Fruit fly (Drosophila melanogaster): ENCODE measurements around the gene mor.

mor gene

DNA sequence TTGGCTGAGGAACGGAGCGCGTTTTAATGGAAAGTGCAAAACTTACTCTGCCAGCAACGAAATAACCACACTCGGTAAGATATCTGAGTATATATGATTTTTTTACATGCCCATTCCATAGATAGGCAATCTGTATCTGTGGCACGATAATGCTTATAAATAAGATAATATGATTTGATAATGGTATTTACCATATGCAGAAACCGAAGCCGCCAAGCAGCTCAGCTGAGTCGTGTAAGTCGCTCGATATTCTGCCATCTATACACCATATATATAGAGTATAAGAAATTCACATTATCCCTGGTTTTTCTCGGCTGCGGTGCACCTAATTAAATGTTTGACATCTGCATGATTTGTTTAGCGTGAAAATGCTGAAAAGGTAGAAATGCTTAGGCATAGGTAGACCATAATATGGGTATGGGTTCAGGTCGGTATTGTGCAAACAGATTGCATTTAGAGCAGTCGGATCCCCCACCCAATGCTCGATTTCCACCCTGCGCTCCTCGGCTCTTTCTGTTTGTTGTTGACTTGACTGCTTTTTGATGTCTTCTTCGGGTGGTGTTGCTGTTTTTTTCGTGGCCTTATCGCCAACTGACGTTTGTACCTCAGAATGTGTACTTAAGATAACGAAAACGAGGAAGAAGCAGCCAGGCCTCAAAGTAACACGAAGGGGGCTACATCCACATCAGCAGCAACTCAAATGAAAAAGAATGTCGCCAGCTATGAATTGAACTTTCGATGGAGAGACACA, 34.3 kb upstream of the mor start (continued):
- no peak for TF ChIP-seq fd3F (GFP tag; optimal IDR thresholded peaks at IDR 0.05)
- TF ChIP-seq Sry-β (GFP tag; optimal IDR thresholded peaks at IDR 0.05): no peak
- no peak for TF ChIP-seq ems (GFP tag; optimal IDR thresholded peaks at IDR 0.05)
- TF ChIP-seq CG12155 (GFP tag; optimal IDR thresholded peaks at IDR 0.05): no peak
- 0 out of 2 replicates have a peak, but pooled peaks have one; percentile 9 for TF ChIP-seq Xrp1 (GFP tag; IDR thresholded peaks at IDR 0.05)
- TF ChIP-seq HLH3B (GFP tag; IDR thresholded peaks at IDR 0.05): no peak
- no peak for TF ChIP-seq HmgD (GFP tag; optimal IDR thresholded peaks at IDR 0.05)
- no peak for TF ChIP-seq al (GFP tag; IDR thresholded peaks at IDR 0.05)
- no peak for TF ChIP-seq CG13624 (GFP tag; optimal IDR thresholded peaks at IDR 0.05)
- TF ChIP-seq CG17385 (GFP tag; optimal IDR thresholded peaks at IDR 0.05): peak; percentile 63
- TF ChIP-seq run (tag; optimal IDR thresholded peaks at IDR 0.05): no peak
- peak; percentile 73 for TF ChIP-seq Med (GFP tag)
- TF ChIP-seq PHDP (tag; optimal IDR thresholded peaks at IDR 0.05): no peak
- peak; percentile 20 for TF ChIP-seq CG4360 (GFP tag; IDR thresholded peaks at IDR 0.05)
- no peak for TF ChIP-seq Chrac-16 (GFP tag; optimal IDR thresholded peaks at IDR 0.05)
- TF ChIP-seq CG10431 (GFP tag; optimal IDR thresholded peaks at IDR 0.05): no peak
- no peak for TF ChIP-seq CG1529 (GFP tag; optimal IDR thresholded peaks at IDR 0.05)
- no peak for TF ChIP-seq ATbp (GFP tag; optimal IDR thresholded peaks at IDR 0.05)
- TF ChIP-seq D19A (tag; optimal IDR thresholded peaks at IDR 0.05): peak; percentile 69
- TF ChIP-seq btn (GFP tag; optimal IDR thresholded peaks at IDR 0.05): no peak
- TF ChIP-seq CG4404 (GFP tag; IDR thresholded peaks at IDR 0.05): no peak
- TF ChIP-seq Scr (GFP tag; IDR thresholded peaks at IDR 0.05; ENCODE audit: partially characterized antibody): no peak
- no peak for TF ChIP-seq CG31224 (GFP tag; IDR thresholded peaks at IDR 0.05)
- TF ChIP-seq MBD-R2 (GFP tag; IDR thresholded peaks at IDR 0.05): no peak
- no peak for TF ChIP-seq dati (GFP tag; IDR thresholded peaks at IDR 0.05)
- no peak for TF ChIP-seq CG33213 (GFP tag; optimal IDR thresholded peaks at IDR 0.05)
- no peak for TF ChIP-seq Gug (GFP tag; IDR thresholded peaks at IDR 0.05)
- TF ChIP-seq Ravus (GFP tag; IDR thresholded peaks at IDR 0.05): no peak
- no peak for TF ChIP-seq Elba2 (GFP tag; optimal IDR thresholded peaks at IDR 0.05)
- no peak for TF ChIP-seq CG9215 (GFP tag; IDR thresholded peaks at IDR 0.05)
- TF ChIP-seq ftz-f1 (GFP tag; optimal IDR thresholded peaks at IDR 0.05): no peak
- TF ChIP-seq Camta (GFP tag; optimal IDR thresholded peaks at IDR 0.05): no peak
- no peak for TF ChIP-seq CG4328 (GFP tag; optimal IDR thresholded peaks at IDR 0.05)
- no peak for TF ChIP-seq Ada2b (GFP tag; IDR thresholded peaks at IDR 0.05)
- TF ChIP-seq Antp (GFP tag; optimal IDR thresholded peaks at IDR 0.05): no peak
- no peak for TF ChIP-seq CG8478 (optimal IDR thresholded peaks at IDR 0.05)
- no peak for TF ChIP-seq insv (GFP tag; optimal IDR thresholded peaks at IDR 0.05)
- TF ChIP-seq B-H2 (GFP tag; optimal IDR thresholded peaks at IDR 0.05): no peak
- TF ChIP-seq otp (GFP tag; IDR thresholded peaks at IDR 0.05): no peak
- TF ChIP-seq CG6813 (GFP tag; optimal IDR thresholded peaks at IDR 0.05): peak; percentile 24
- no peak for TF ChIP-seq CG8089 (GFP tag; optimal IDR thresholded peaks at IDR 0.05)
- TF ChIP-seq Hsf (GFP tag; optimal IDR thresholded peaks at IDR 0.05): no peak
- TF ChIP-seq Ssrp (tag; optimal IDR thresholded peaks at IDR 0.05): no peak
- no peak for TF ChIP-seq CG7987 (GFP tag; optimal IDR thresholded peaks at IDR 0.05)
- no peak for TF ChIP-seq CG2120 (GFP tag; optimal IDR thresholded peaks at IDR 0.05)
- TF ChIP-seq tll (GFP tag; optimal IDR thresholded peaks at IDR 0.05): peak in 1 of 2 experiments; percentile 80
- TF ChIP-seq YL-1 (GFP tag; optimal IDR thresholded peaks at IDR 0.05): no peak
- TF ChIP-seq dimm (GFP tag; IDR thresholded peaks at IDR 0.05): no peak
- no peak for TF ChIP-seq CG13424 (tag; optimal IDR thresholded peaks at IDR 0.05)
- TF ChIP-seq salm (tag; optimal IDR thresholded peaks at IDR 0.05): no peak
- TF ChIP-seq dpn (GFP tag; optimal IDR thresholded peaks at IDR 0.05): no peak

Measured in whole organism, embryonic.